Worm (Caenorhabditis elegans) whole organism, young adult: ENCODE data around the gene csb-1.

ENCODE experiments used
- efl-1 ChIP-seq: fragments of 150-350 bp; optimal IDR thresholded peaks from 2 replicates; lab custom pipeline; 2014; ENCODE audit warnings: missing biosample characterization, missing genetic modification reagents, missing genetic modification characterization
- pbrm-1 ChIP-seq: fragments of 200-800 bp; sonication (Bioruptor generic); IDR thresholded peaks from 2 replicates; pipeline ENCODE4 v1.3.6; 2022; ENCODE audit warnings: missing genetic modification reagents, missing genetic modification characterization, missing compliant biosample characterization
- sptf-2 ChIP-seq: fragments of 200-800 bp; sonication (Bioruptor generic); optimal IDR thresholded peaks from 2 replicates; lab custom pipeline; 2018; ENCODE audit warnings: mild to moderate bottlenecking, missing genetic modification characterization, missing compliant biosample characterization

DNA sequence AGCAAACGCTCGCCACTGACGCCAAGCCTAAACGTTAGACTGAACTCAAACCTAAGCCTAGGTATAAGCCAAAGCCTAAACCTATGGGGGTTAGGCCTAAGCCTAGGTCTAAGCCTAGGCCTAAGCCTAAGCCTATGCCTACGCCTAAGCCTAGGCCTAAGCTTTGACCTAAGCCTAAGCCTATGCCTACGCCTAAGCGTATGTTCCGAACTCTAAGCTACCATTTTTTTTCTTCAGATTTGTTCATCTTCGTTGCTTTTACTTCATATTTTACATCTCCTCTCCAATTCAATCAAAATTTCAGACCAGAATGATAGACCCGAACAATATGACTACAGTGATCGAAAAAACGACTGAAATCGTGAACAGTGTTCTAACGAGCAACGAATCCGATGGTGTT is 44.6 kb upstream of the csb-1 start, which contains the start of gene npr-33:
- TF ChIP-seq efl-1 (no peak), pbrm-1 (GFP tag; lab: Robert Waterston, UW) (no peak), sptf-2 (GFP tag; lab: Kevin White, UChicago) (no peak)
